Fruit fly (Drosophila melanogaster): ENCODE results near the gene Eogt.

The Eogt gene

DNA sequence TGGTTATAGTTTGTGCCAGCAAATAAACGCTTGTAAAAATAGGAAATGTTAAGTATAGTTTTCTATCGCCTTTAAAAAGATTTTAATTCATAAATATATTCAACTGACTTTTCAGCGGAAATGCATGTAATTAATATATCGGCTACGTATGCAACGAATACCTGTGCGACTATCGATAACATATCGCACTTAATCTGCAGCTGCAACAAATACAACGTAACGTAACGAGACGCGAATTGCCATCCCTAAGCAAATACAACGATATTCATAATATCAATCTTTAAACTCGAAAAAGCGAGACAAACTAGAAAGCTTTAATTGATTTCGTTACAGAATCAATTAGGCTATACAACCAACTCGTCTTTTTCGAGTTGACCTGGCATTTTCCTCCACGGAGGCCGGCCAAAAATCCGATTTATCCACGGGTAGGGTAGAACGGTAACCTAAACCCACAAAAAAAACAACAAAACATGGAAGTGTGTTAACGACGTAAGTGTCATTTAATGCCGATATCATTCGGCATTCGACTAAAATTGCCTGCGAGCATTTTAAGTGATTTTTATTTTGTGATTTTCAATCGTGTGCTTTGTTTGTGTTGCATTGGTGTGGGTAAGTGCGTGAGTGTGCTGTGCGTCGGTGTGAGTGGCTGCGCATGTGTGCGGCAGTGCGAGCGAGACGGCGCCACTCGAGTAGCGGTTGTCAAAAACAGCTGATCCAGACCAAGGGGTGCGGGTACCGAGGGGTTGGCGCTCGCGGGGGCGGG is 5.1 kb upstream of the Eogt start, which contains the start of gene Atxn7 (continued):
- TF ChIP-seq BtbVII (GFP tag; optimal IDR thresholded peaks at IDR 0.05): peak; percentile 33
- peak; percentile 85 for TF ChIP-seq rib (GFP tag; IDR thresholded peaks at IDR 0.05)
- peak; percentile 32 for TF ChIP-seq CG1647 (GFP tag; optimal IDR thresholded peaks at IDR 0.05)
- TF ChIP-seq sens-2 (GFP tag; IDR thresholded peaks at IDR 0.05): peak; percentile 50; the same call in 1 of the 2 replicates
- peak; percentile 73 for TF ChIP-seq Mad (GFP tag; optimal IDR thresholded peaks at IDR 0.05)
- TF ChIP-seq CG10462 (GFP tag; optimal IDR thresholded peaks at IDR 0.05): peak; percentile 57
- TF ChIP-seq CG12659 (GFP tag; optimal IDR thresholded peaks at IDR 0.05): peak; percentile 79
- peak; percentile 99 for TF ChIP-seq bbx (GFP tag; IDR thresholded peaks at IDR 0.05; ENCODE audit: partially characterized antibody)
- peak; percentile 29 for TF ChIP-seq Dp (GFP tag; optimal IDR thresholded peaks at IDR 0.05)
- peak; percentile 51 for TF ChIP-seq CG18599 (GFP tag; optimal IDR thresholded peaks at IDR 0.05)
- no peak for TF ChIP-seq CG16779 (GFP tag; IDR thresholded peaks at IDR 0.05)
- no peak for TF ChIP-seq CG4404 (GFP tag; IDR thresholded peaks at IDR 0.05)
- TF ChIP-seq Dip2 (GFP tag; IDR thresholded peaks at IDR 0.05): no peak
- no peak for TF ChIP-seq CG13123 (GFP tag; optimal IDR thresholded peaks at IDR 0.05)
- peak; percentile 17 for TF ChIP-seq CG17802 (tag; optimal IDR thresholded peaks at IDR 0.05)
- TF ChIP-seq mld (GFP tag; IDR thresholded peaks at IDR 0.05; ENCODE audit: partially characterized antibody): peak; percentile 79; the same call in 2 of the 3 replicates
- TF ChIP-seq sr (GFP tag; IDR thresholded peaks at IDR 0.05): peak; percentile 78
- no peak for TF ChIP-seq CG7357 (GFP tag; IDR thresholded peaks at IDR 0.05)
- no peak for TF ChIP-seq C15 (GFP tag; IDR thresholded peaks at IDR 0.05)
- TF ChIP-seq CG8290 (GFP tag; optimal IDR thresholded peaks at IDR 0.05): peak; percentile 35
- TF ChIP-seq CG8290 (tag; optimal IDR thresholded peaks at IDR 0.05): peak; percentile 72 to 80
- TF ChIP-seq CG6254 (GFP tag; optimal IDR thresholded peaks at IDR 0.05): peak; percentile 50
- 0 out of 2 replicates have a peak, but pooled peaks have one; percentile 52 for TF ChIP-seq klu (GFP tag; IDR thresholded peaks at IDR 0.05)
- TF ChIP-seq MBD-R2 (GFP tag; IDR thresholded peaks at IDR 0.05): peak; percentile 90
- peak; percentile 28 for TF ChIP-seq fd102C (GFP tag; optimal IDR thresholded peaks at IDR 0.05)
- peak; percentile 82 for TF ChIP-seq CG14860 (GFP tag; IDR thresholded peaks at IDR 0.05; ENCODE audit: partially characterized antibody)
- TF ChIP-seq Bgb (GFP tag; IDR thresholded peaks at IDR 0.05; ENCODE audit: partially characterized antibody): peak; percentile 98
- TF ChIP-seq gsb-n (tag; optimal IDR thresholded peaks at IDR 0.05): peak; percentile 74
- peak; percentile 81 for TF ChIP-seq Vsx1 (GFP tag; optimal IDR thresholded peaks at IDR 0.05)
- 0 out of 2 replicates have a peak, but pooled peaks have one; percentile 8 for TF ChIP-seq peb (GFP tag; IDR thresholded peaks at IDR 0.05)
- TF ChIP-seq onecut (GFP tag; IDR thresholded peaks at IDR 0.05): peak; percentile 68
- TF ChIP-seq CG34376 (GFP tag; optimal IDR thresholded peaks at IDR 0.05): peak; percentile 32
- TF ChIP-seq Hey (tag; optimal IDR thresholded peaks at IDR 0.05): peak; percentile 47
- TF ChIP-seq H15 (GFP tag; IDR thresholded peaks at IDR 0.05): peak; percentile 11; the same call in 1 of the 3 replicates
- TF ChIP-seq shn (GFP tag; optimal IDR thresholded peaks at IDR 0.05): peak; percentile 50
- peak; percentile 55; the same call in 2 of the 3 replicates for TF ChIP-seq CG14050 (GFP tag; IDR thresholded peaks at IDR 0.05)
- TF ChIP-seq CG34422 (GFP tag; IDR thresholded peaks at IDR 0.05): peak; percentile 94
- TF ChIP-seq bsh (GFP tag; optimal IDR thresholded peaks at IDR 0.05): peak; percentile 1 to 74
- peak; percentile 65 for TF ChIP-seq CG15269 (tag; optimal IDR thresholded peaks at IDR 0.05)
- TF ChIP-seq CG31224 (GFP tag; IDR thresholded peaks at IDR 0.05): no peak; the same call in 1 of the 2 replicates
- TF ChIP-seq az2 (GFP tag; optimal IDR thresholded peaks at IDR 0.05): peak; percentile 24
- no peak for TF ChIP-seq CG16815 (GFP tag; optimal IDR thresholded peaks at IDR 0.05)
- TF ChIP-seq ken (GFP tag; IDR thresholded peaks at IDR 0.05): peak; percentile 62; the same call in 2 of the 3 replicates
- peak; percentile 97 for TF ChIP-seq ewg (GFP tag; optimal IDR thresholded peaks at IDR 0.05)
- TF ChIP-seq sd (tag; optimal IDR thresholded peaks at IDR 0.05): peak; percentile 40
- peak; percentile 56; the same call in 2 of the 3 replicates for TF ChIP-seq Dbx (GFP tag; IDR thresholded peaks at IDR 0.05)
- TF ChIP-seq CG13296 (GFP tag; optimal IDR thresholded peaks at IDR 0.05): peak; percentile 79
- TF ChIP-seq lbe (GFP tag; optimal IDR thresholded peaks at IDR 0.05): peak; percentile 73
- peak; percentile 42 for TF ChIP-seq CG9609 (GFP tag; optimal IDR thresholded peaks at IDR 0.05)

All from whole organism, embryonic.